Worm (Caenorhabditis elegans) whole organism, L2 larva: ENCODE results near the gene C03F11.4.
A peak's percentile ranks its signal among the peaks of the same experiment; 100 is the strongest.

ENCODE experiments used
- C34F6.9 ChIP-seq: fragments of 150-350 bp; optimal IDR thresholded peaks from 2 replicates; lab custom pipeline; 2014; ENCODE audit warnings: missing biosample characterization, missing genetic modification characterization
- F13H6.1 ChIP-seq: sonication (generic microtip); optimal IDR thresholded peaks from 2 replicates; lab custom pipeline; 2016; ENCODE audit warnings: missing genetic modification characterization, missing compliant biosample characterization
- R02D3.7 ChIP-seq: fragments of 150-350 bp; optimal IDR thresholded peaks from 2 replicates; lab custom pipeline; 2014; ENCODE audit warnings: missing biosample characterization, missing genetic modification characterization
- Y55F3AM.14 ChIP-seq: fragments of 200-800 bp; sonication (Bioruptor generic); optimal IDR thresholded peaks from 2 replicates; lab custom pipeline; 2018; ENCODE audit warnings: mild to moderate bottlenecking, missing genetic modification characterization, missing compliant biosample characterization
- ZK546.5 ChIP-seq: sonication (generic microtip); optimal IDR thresholded peaks from 2 replicates; lab custom pipeline; 2017; ENCODE audit warnings: missing biosample characterization, missing genetic modification characterization
- alr-1 ChIP-seq: fragments of 150-350 bp; optimal IDR thresholded peaks from 2 replicates; lab custom pipeline; 2014; ENCODE audit warnings: missing biosample characterization, missing genetic modification characterization
- aly-2 ChIP-seq: fragments of 150-350 bp; optimal IDR thresholded peaks from 2 replicates; lab custom pipeline; 2014; ENCODE audit warnings: missing biosample characterization, missing genetic modification characterization
- ama-1 ChIP-seq: fragments of 150-350 bp; optimal IDR thresholded peaks from 2 replicates; lab custom pipeline; 2018; ENCODE audit warnings: inconsistent platforms
- blmp-1 ChIP-seq: sonication (generic microtip); optimal IDR thresholded peaks from 2 replicates; lab custom pipeline; 2017; ENCODE audit warnings: missing genetic modification characterization, mild to moderate bottlenecking, missing compliant biosample characterization, antibody characterized with exemption, moderate library complexity; ENCODE audit not compliant: insufficient read depth
- ceh-16 ChIP-seq: fragments of 150-350 bp; optimal IDR thresholded peaks from 2 replicates; lab custom pipeline; 2014; ENCODE audit warnings: missing biosample characterization, missing genetic modification characterization
- ceh-82 ChIP-seq: fragments of 150-350 bp; optimal IDR thresholded peaks from 2 replicates; lab custom pipeline; 2014; ENCODE audit warnings: missing biosample characterization, missing genetic modification characterization
- crh-2 ChIP-seq: sonication (generic microtip); optimal IDR thresholded peaks from 2 replicates; lab custom pipeline; 2017; ENCODE audit warnings: missing biosample characterization, missing genetic modification characterization
- dmd-4 ChIP-seq: sonication (generic microtip); optimal IDR thresholded peaks from 2 replicates; lab custom pipeline; 2017; ENCODE audit warnings: missing biosample characterization, missing genetic modification characterization
- egl-27 ChIP-seq: sonication (generic microtip); optimal IDR thresholded peaks from 3 replicates; lab custom pipeline; 2017; ENCODE audit warnings: missing biosample characterization, missing genetic modification reagents, missing genetic modification characterization
- elt-1 ChIP-seq: fragments of 150-350 bp; optimal IDR thresholded peaks from 2 replicates; lab custom pipeline; 2014; ENCODE audit warnings: missing biosample characterization, missing genetic modification characterization
- elt-3 ChIP-seq: sonication (generic microtip); optimal IDR thresholded peaks from 2 replicates; lab custom pipeline; 2017; ENCODE audit warnings: missing biosample characterization, missing genetic modification characterization
- lin-11 ChIP-seq: fragments of 150-350 bp; sonication (generic microtip); optimal IDR thresholded peaks from 2 replicates; lab custom pipeline; 2014; ENCODE audit warnings: missing biosample characterization, missing genetic modification characterization, inconsistent platforms, mixed read lengths
- lin-13 ChIP-seq: fragments of 150-350 bp; optimal IDR thresholded peaks from 2 replicates; lab custom pipeline; 2014; ENCODE audit warnings: missing biosample characterization, missing genetic modification reagents, missing genetic modification characterization
- lin-39 ChIP-seq: fragments of 150-350 bp; optimal IDR thresholded peaks from 2 replicates; lab custom pipeline; 2014; ENCODE audit warnings: missing biosample characterization, missing genetic modification reagents, missing genetic modification characterization
- lsy-2 ChIP-seq, 2 experiments: fragments of 150-350 bp in 1 of 2; sonication (generic microtip) in 1 of 2; optimal IDR thresholded peaks; 2 replicates each; lab custom pipeline; 2014 to 2017; ENCODE audit warnings: missing biosample characterization in 2 of 2, missing genetic modification characterization in 2 of 2
- mab-5 ChIP-seq: fragments of 150-350 bp; optimal IDR thresholded peaks from 2 replicates; lab custom pipeline; 2014; ENCODE audit warnings: missing biosample characterization, missing genetic modification characterization
- mbf-1 ChIP-seq: sonication (generic microtip); optimal IDR thresholded peaks from 2 replicates; lab custom pipeline; 2017; ENCODE audit warnings: missing biosample characterization, missing genetic modification characterization
- mdl-1 ChIP-seq, 2 experiments: fragments of 150-350 bp in 1 of 2; sonication (generic microtip) in 1 of 2; optimal IDR thresholded peaks; 2 replicates each; lab custom pipeline; 2017; ENCODE audit warnings: missing biosample characterization in 2 of 2, missing genetic modification characterization in 2 of 2
- nhr-10 ChIP-seq: sonication (generic microtip); optimal IDR thresholded peaks from 2 replicates; lab custom pipeline; 2017; ENCODE audit warnings: missing biosample characterization, missing genetic modification characterization
- nhr-11 ChIP-seq: fragments of 150-350 bp; optimal IDR thresholded peaks from 2 replicates; lab custom pipeline; 2014; ENCODE audit warnings: missing biosample characterization, missing genetic modification characterization
- nhr-12 ChIP-seq: fragments of 150-350 bp; optimal IDR thresholded peaks from 2 replicates; lab custom pipeline; 2014; ENCODE audit warnings: missing biosample characterization, missing genetic modification characterization
- nhr-129 ChIP-seq: fragments of 150-350 bp; optimal IDR thresholded peaks from 2 replicates; lab custom pipeline; 2014; ENCODE audit warnings: missing biosample characterization, missing genetic modification characterization
- nhr-23 ChIP-seq: fragments of 150-350 bp; optimal IDR thresholded peaks from 2 replicates; lab custom pipeline; 2014; ENCODE audit warnings: missing biosample characterization, missing genetic modification reagents, missing genetic modification characterization
- nhr-237 ChIP-seq: fragments of 150-350 bp; optimal IDR thresholded peaks from 2 replicates; lab custom pipeline; 2014; ENCODE audit warnings: missing biosample characterization, missing genetic modification characterization
- nhr-25 ChIP-seq: fragments of 150-350 bp; sonication (generic microtip); optimal IDR thresholded peaks from 3 replicates; lab custom pipeline; 2014; ENCODE audit warnings: missing biosample characterization, missing genetic modification characterization
- nhr-6 ChIP-seq: fragments of 150-350 bp; optimal IDR thresholded peaks from 2 replicates; lab custom pipeline; 2014; ENCODE audit warnings: missing biosample characterization, missing genetic modification characterization
- nhr-77 ChIP-seq: fragments of 150-350 bp; optimal IDR thresholded peaks from 2 replicates; lab custom pipeline; 2014; ENCODE audit warnings: missing biosample characterization, missing genetic modification characterization
- peb-1 ChIP-seq: fragments of 150-350 bp; optimal IDR thresholded peaks from 2 replicates; lab custom pipeline; 2014; ENCODE audit warnings: missing biosample characterization, missing genetic modification characterization
- skn-1 ChIP-seq: sonication (generic microtip); optimal IDR thresholded peaks from 2 replicates; lab custom pipeline; 2017; ENCODE audit warnings: missing biosample characterization, missing genetic modification characterization
- sma-3 ChIP-seq: sonication (generic microtip); optimal IDR thresholded peaks from 2 replicates; lab custom pipeline; 2016; ENCODE audit warnings: missing genetic modification reagents, missing genetic modification characterization, missing compliant biosample characterization
- sma-9 ChIP-seq, 2 experiments: fragments of 150-350 bp in 1 of 2; sonication (generic microtip) in 1 of 2; optimal IDR thresholded peaks; 2 replicates each; lab custom pipeline; 2014 to 2016; ENCODE audit warnings: missing genetic modification characterization in 2 of 2, mild to moderate bottlenecking in 1 of 2, missing biosample characterization in 1 of 2, missing compliant biosample characterization in 1 of 2, missing genetic modification reagents in 1 of 2, moderate library complexity in 1 of 2
- snpc-4 ChIP-seq: fragments of 150-350 bp; optimal IDR thresholded peaks from 2 replicates; lab custom pipeline; 2014; ENCODE audit warnings: missing biosample characterization, missing genetic modification characterization
- unc-39 ChIP-seq: fragments of 150-350 bp; optimal IDR thresholded peaks from 2 replicates; lab custom pipeline; 2014; ENCODE audit warnings: missing biosample characterization, missing genetic modification characterization
- unc-55 ChIP-seq: fragments of 150-350 bp; sonication (generic microtip); optimal IDR thresholded peaks from 3 replicates; lab custom pipeline; 2014; ENCODE audit warnings: missing biosample characterization, missing genetic modification reagents, missing genetic modification characterization
- unc-62 ChIP-seq: fragments of 150-350 bp; optimal IDR thresholded peaks from 2 replicates; lab custom pipeline; 2014; ENCODE audit warnings: missing biosample characterization, missing genetic modification reagents, missing genetic modification characterization
- zag-1 ChIP-seq: fragments of 150-350 bp; optimal IDR thresholded peaks from 2 replicates; lab custom pipeline; 2014; ENCODE audit warnings: missing biosample characterization, missing genetic modification characterization
- ztf-1 ChIP-seq: fragments of 200-800 bp; sonication (Bioruptor generic); conservative IDR thresholded peaks from 2 replicates; pipeline ENCODE4 v1.3.6; 2022; ENCODE audit warnings: missing genetic modification characterization, missing compliant biosample characterization
- ztf-11 ChIP-seq: sonication (generic microtip); optimal IDR thresholded peaks from 2 replicates; lab custom pipeline; 2017; ENCODE audit warnings: missing biosample characterization, missing genetic modification characterization
- ztf-4 ChIP-seq: fragments of 150-350 bp; optimal IDR thresholded peaks from 2 replicates; lab custom pipeline; 2014; ENCODE audit warnings: missing biosample characterization, missing genetic modification characterization

Gene C03F11.4

ce11 chrX:5447381-5447780, 41.1 kb upstream of the C03F11.4 start:
- TF ChIP-seq lin-39 (tag; lab: Kevin White, UChicago), result no peak
- TF ChIP-seq mab-5, result no peak

- TF ChIP-seq unc-55 (GFP tag; lab: Kevin White, UChicago), result no peak
- TF ChIP-seq C34F6.9 (tag; lab: Kevin White, UChicago), result no peak
- no peak for TF ChIP-seq peb-1
- TF ChIP-seq lin-13 (GFP tag; lab: Kevin White, UChicago), result no peak
- TF ChIP-seq alr-1 (tag; lab: Kevin White, UChicago), result no peak
- no peak for TF ChIP-seq ztf-4
- no peak for TF ChIP-seq ztf-1 (GFP tag; lab: Robert Waterston, UW)
- TF ChIP-seq nhr-6 (tag; lab: Kevin White, UChicago), result no peak
- no peak for TF ChIP-seq zag-1 (tag; lab: Kevin White, UChicago)
- TF ChIP-seq ZK546.5, result no peak
- no peak for TF ChIP-seq lsy-2 (tag; optimal IDR thresholded peaks at IDR 0.05; lab: Kevin White, UChicago)
- no peak for TF ChIP-seq snpc-4 (tag; lab: Kevin White, UChicago)
- TF ChIP-seq lin-11 (tag; lab: Kevin White, UChicago), result no peak
- no peak for TF ChIP-seq unc-62 (GFP tag; lab: Kevin White, UChicago)
- TF ChIP-seq skn-1 (tag; lab: Kevin White, UChicago), result no peak
- TF ChIP-seq blmp-1 (tag; lab: Kevin White, UChicago), result no peak
- no peak for TF ChIP-seq nhr-10
- TF ChIP-seq nhr-12 (tag; lab: Kevin White, UChicago), result no peak
- TF ChIP-seq sma-9 (GFP tag; optimal IDR thresholded peaks at IDR 0.05; lab: Kevin White, UChicago), result no peak
- TF ChIP-seq sma-9 (tag; optimal IDR thresholded peaks at IDR 0.05; lab: Kevin White, UChicago), result no peak
Observed at ce11 chrX:5444863-5445262, 38.6 kb upstream of the C03F11.4 start, which contains the start of gene itm-2. itm-2 (plus strand) TSS chrX:5445163.

ce11 chrX:5433912-5434311, 27.7 kb upstream of the C03F11.4 start:
- TF ChIP-seq nhr-12 (tag; lab: Kevin White, UChicago) (no peak), ZK546.5 (no peak), sma-9 (GFP tag; optimal IDR thresholded peaks at IDR 0.05; lab: Kevin White, UChicago) (no peak), sma-9 (tag; optimal IDR thresholded peaks at IDR 0.05; lab: Kevin White, UChicago) (no peak), lin-13 (GFP tag; lab: Kevin White, UChicago) (no peak), nhr-77 (tag; lab: Kevin White, UChicago) (no peak), F13H6.1 (tag; lab: Kevin White, UChicago) (no peak), Y55F3AM.14 (GFP tag; lab: Kevin White, UChicago) (no peak), sma-3 (no peak), nhr-6 (tag; lab: Kevin White, UChicago) (no peak), snpc-4 (tag; lab: Kevin White, UChicago) (no peak)

- peak; percentile 94 for TF ChIP-seq ztf-4
- peak; percentile 100 for TF ChIP-seq nhr-129 (tag; lab: Kevin White, UChicago)
- peak; percentile 83 for TF ChIP-seq alr-1 (tag; lab: Kevin White, UChicago)
- TF ChIP-seq nhr-10, result peak; percentile 96
- TF ChIP-seq ztf-1 (GFP tag; lab: Robert Waterston, UW), result no peak
- TF ChIP-seq aly-2 (tag; lab: Kevin White, UChicago), result peak; percentile 95
- TF ChIP-seq zag-1 (tag; lab: Kevin White, UChicago), result peak; percentile 96
- peak; percentile 82 for TF ChIP-seq peb-1
- peak; percentile 96 for TF ChIP-seq nhr-77 (tag; lab: Kevin White, UChicago)
- TF ChIP-seq unc-55 (GFP tag; lab: Kevin White, UChicago), result peak; percentile 99
- TF ChIP-seq crh-2 (tag; lab: Kevin White, UChicago), result peak; percentile 99
- TF ChIP-seq nhr-6 (tag; lab: Kevin White, UChicago), result peak; percentile 98
- peak; percentile 84 for TF ChIP-seq unc-62 (GFP tag; lab: Kevin White, UChicago)
- TF ChIP-seq blmp-1 (tag; lab: Kevin White, UChicago), result peak; percentile 86
- no peak for TF ChIP-seq nhr-23 (tag; lab: Kevin White, UChicago)
- peak; percentile 76 for TF ChIP-seq nhr-11
- peak; percentile 98 for TF ChIP-seq lin-11 (tag; lab: Kevin White, UChicago)
- no peak for TF ChIP-seq elt-3 (tag; lab: Kevin White, UChicago)
- peak; percentile 99 for TF ChIP-seq ceh-16
- peak; percentile 68 for TF ChIP-seq mbf-1 (tag; lab: Kevin White, UChicago)
- TF ChIP-seq ama-1, result no peak
- peak; percentile 90 for TF ChIP-seq egl-27
- TF ChIP-seq ceh-82 (tag; lab: Kevin White, UChicago), result peak; percentile 94
- TF ChIP-seq elt-1 (tag; lab: Kevin White, UChicago), result no peak
- peak; percentile 58 for TF ChIP-seq nhr-12 (tag; lab: Kevin White, UChicago)
- TF ChIP-seq sma-3, result peak; percentile 99
- peak; percentile 51 for TF ChIP-seq ztf-11 (tag; lab: Kevin White, UChicago)
- no peak for TF ChIP-seq snpc-4 (tag; lab: Kevin White, UChicago)
- peak; percentile 69 for TF ChIP-seq ZK546.5
- TF ChIP-seq R02D3.7 (tag; lab: Kevin White, UChicago), result peak; percentile 74
- peak; percentile 73 for TF ChIP-seq dmd-4
- peak in 1 of 2 experiments; percentile 89 for TF ChIP-seq mdl-1 (tag; optimal IDR thresholded peaks at IDR 0.05; lab: Kevin White, UChicago)
- peak; percentile 93 for TF ChIP-seq nhr-237 (tag; lab: Kevin White, UChicago)
- TF ChIP-seq nhr-25 (tag; lab: Kevin White, UChicago), result peak; percentile 98
- TF ChIP-seq unc-39 (tag; lab: Kevin White, UChicago), result peak; percentile 93
- peak; percentile 97 for TF ChIP-seq sma-9 (GFP tag; optimal IDR thresholded peaks at IDR 0.05; lab: Kevin White, UChicago)
- no peak for TF ChIP-seq sma-9 (tag; optimal IDR thresholded peaks at IDR 0.05; lab: Kevin White, UChicago)
Observed at ce11 chrX:5429335-5429734, 23.1 kb upstream of the C03F11.4 start.
